Fruit fly (Drosophila melanogaster): Measurements from ENCODE around the gene CG2116.

CG2116 gene

dm6 chrX:8145501-8146157 is 16.0 kb downstream of the CG2116 start, which contains the start of the genes alpha-PheRS and CG2129 (continued):
- peak; percentile 47 for TF ChIP-seq BEAF-32 (GFP tag; optimal IDR thresholded peaks at IDR 0.05)
- peak; percentile 69 for TF ChIP-seq Med (GFP tag)
- TF ChIP-seq ato (GFP tag; IDR thresholded peaks at IDR 0.05; ENCODE audit: partially characterized antibody), result no peak
- no peak for TF ChIP-seq prd (optimal IDR thresholded peaks at IDR 0.05)
- TF ChIP-seq prd (GFP tag; IDR thresholded peaks at IDR 0.05), result no peak
- no peak for TF ChIP-seq hb (GFP tag; IDR thresholded peaks at IDR 0.05; ENCODE audit: partially characterized antibody)
- TF ChIP-seq cad (GFP tag; optimal IDR thresholded peaks at IDR 0.05), result no peak
- TF ChIP-seq HmgZ (tag; optimal IDR thresholded peaks at IDR 0.05), result peak; percentile 70
- no peak for TF ChIP-seq shn (GFP tag; optimal IDR thresholded peaks at IDR 0.05)
- peak; percentile 54 for TF ChIP-seq unc-4 (GFP tag; IDR thresholded peaks at IDR 0.05; ENCODE audit: partially characterized antibody)
- no peak for TF ChIP-seq usp (GFP tag; optimal IDR thresholded peaks at IDR 0.05)
- TF ChIP-seq CG10274 (GFP tag; optimal IDR thresholded peaks at IDR 0.05), result no peak
- TF ChIP-seq fd102C (GFP tag; optimal IDR thresholded peaks at IDR 0.05), result no peak
- no peak for TF ChIP-seq CG14050 (GFP tag; IDR thresholded peaks at IDR 0.05)
- no peak for TF ChIP-seq Spps (tag; optimal IDR thresholded peaks at IDR 0.05)
- no peak for TF ChIP-seq CG6813 (GFP tag; optimal IDR thresholded peaks at IDR 0.05)
- no peak for TF ChIP-seq CG5953 (GFP tag; IDR thresholded peaks at IDR 0.05)
- TF ChIP-seq CG2120 (GFP tag; optimal IDR thresholded peaks at IDR 0.05), result peak; percentile 84
- TF ChIP-seq CG15269 (tag; optimal IDR thresholded peaks at IDR 0.05), result no peak
- TF ChIP-seq CG8765 (GFP tag; IDR thresholded peaks at IDR 0.05), result no peak
- TF ChIP-seq CG10543 (GFP tag; optimal IDR thresholded peaks at IDR 0.05), result no peak
- TF ChIP-seq CG2875 (GFP tag; optimal IDR thresholded peaks at IDR 0.05), result no peak
- TF ChIP-seq CG18262 (tag; optimal IDR thresholded peaks at IDR 0.05), result no peak
- TF ChIP-seq zen (tag; optimal IDR thresholded peaks at IDR 0.05), result no peak
- peak; percentile 29 for TF ChIP-seq tin (GFP tag; optimal IDR thresholded peaks at IDR 0.05)
- peak; percentile 79 for TF ChIP-seq row (GFP tag; IDR thresholded peaks at IDR 0.05)
- TF ChIP-seq Usf (GFP tag; optimal IDR thresholded peaks at IDR 0.05), result no peak
- TF ChIP-seq Dip3 (GFP tag; optimal IDR thresholded peaks at IDR 0.05), result no peak
- TF ChIP-seq bsh (GFP tag; optimal IDR thresholded peaks at IDR 0.05), result peak in 1 of 2 experiments; percentile 24
- no peak for TF ChIP-seq chn (GFP tag; optimal IDR thresholded peaks at IDR 0.05)
- no peak for TF ChIP-seq D (optimal IDR thresholded peaks at IDR 0.05)
- no peak for TF ChIP-seq D (GFP tag; optimal IDR thresholded peaks at IDR 0.05)
- no peak for TF ChIP-seq Hey (tag; optimal IDR thresholded peaks at IDR 0.05)
- peak; percentile 36 for TF ChIP-seq CG30403 (GFP tag; optimal IDR thresholded peaks at IDR 0.05)
- TF ChIP-seq Oli (tag; optimal IDR thresholded peaks at IDR 0.05), result no peak
- no peak for TF ChIP-seq cwo (GFP tag; optimal IDR thresholded peaks at IDR 0.05)
- TF ChIP-seq ab (GFP tag; optimal IDR thresholded peaks at IDR 0.05), result no peak
- no peak for TF ChIP-seq kay (GFP tag; optimal IDR thresholded peaks at IDR 0.05)
- no peak for TF ChIP-seq slou (GFP tag; optimal IDR thresholded peaks at IDR 0.05)
- no peak for TF ChIP-seq fd3F (GFP tag; optimal IDR thresholded peaks at IDR 0.05)
- TF ChIP-seq CG3281 (GFP tag; optimal IDR thresholded peaks at IDR 0.05), result peak; percentile 13
- no peak for TF ChIP-seq wdn (GFP tag; IDR thresholded peaks at IDR 0.05)
- TF ChIP-seq CG15696 (tag; optimal IDR thresholded peaks at IDR 0.05), result peak; percentile 23
- no peak for TF ChIP-seq CG6175 (GFP tag; IDR thresholded peaks at IDR 0.05)
- peak; percentile 11 for TF ChIP-seq CG1603 (tag; optimal IDR thresholded peaks at IDR 0.05)
- no peak for TF ChIP-seq CG11723 (GFP tag; optimal IDR thresholded peaks at IDR 0.05)
- no peak for TF ChIP-seq CG7987 (GFP tag; optimal IDR thresholded peaks at IDR 0.05)
- TF ChIP-seq chm (GFP tag; IDR thresholded peaks at IDR 0.05), result no peak
- peak; percentile 60 for TF ChIP-seq CG13424 (tag; optimal IDR thresholded peaks at IDR 0.05)
- no peak for TF ChIP-seq crol (GFP tag; IDR thresholded peaks at IDR 0.05)
- no peak for TF ChIP-seq CG30431 (GFP tag; optimal IDR thresholded peaks at IDR 0.05)
